Worm (Caenorhabditis elegans) whole organism, L1 larva: ENCODE results near the gene Y54G2A.12.

Experiments
- C04F5.9 ChIP-seq: sonication (generic microtip); optimal IDR thresholded peaks from 2 replicates; lab custom pipeline; 2016; ENCODE audit warnings: missing genetic modification characterization, missing compliant biosample characterization
- C16A3.4 ChIP-seq: fragments of 150-350 bp; optimal IDR thresholded peaks from 2 replicates; lab custom pipeline; 2014; ENCODE audit warnings: missing biosample characterization, missing genetic modification characterization
- C34B4.2 ChIP-seq: sonication (generic microtip); optimal IDR thresholded peaks from 2 replicates; lab custom pipeline; 2017; ENCODE audit warnings: mild to moderate bottlenecking, missing genetic modification characterization, missing compliant biosample characterization
- aha-1 ChIP-seq: fragments of 150-350 bp; optimal IDR thresholded peaks from 2 replicates; lab custom pipeline; 2014; ENCODE audit warnings: missing biosample characterization, missing genetic modification characterization
- aly-2 ChIP-seq: fragments of 150-350 bp; optimal IDR thresholded peaks from 2 replicates; lab custom pipeline; 2014; ENCODE audit warnings: missing biosample characterization, missing genetic modification characterization
- ceh-8 ChIP-seq: fragments of 200-800 bp; sonication (Bioruptor generic); optimal IDR thresholded peaks from 2 replicates; lab custom pipeline; 2018; ENCODE audit warnings: mild to moderate bottlenecking, missing genetic modification characterization, moderate library complexity, missing compliant biosample characterization
- ceh-88 ChIP-seq: fragments of 200-800 bp; sonication (Bioruptor generic); IDR thresholded peaks from 2 replicates; pipeline ENCODE4 v1.3.6; 2022; ENCODE audit warnings: missing genetic modification characterization, missing compliant biosample characterization
- ces-1 ChIP-seq: fragments of 150-350 bp; optimal IDR thresholded peaks from 2 replicates; lab custom pipeline; 2014; ENCODE audit warnings: missing biosample characterization, missing genetic modification reagents, missing genetic modification characterization
- dsc-1 ChIP-seq: sonication (generic microtip); optimal IDR thresholded peaks from 2 replicates; lab custom pipeline; 2016; ENCODE audit warnings: mild to moderate bottlenecking, missing genetic modification characterization, missing compliant biosample characterization
- efl-1 ChIP-seq, 4 experiments: fragments of 150-350 bp; optimal IDR thresholded peaks in 3 of 4; peaks in 1 of 4; 1 replicate in 1 of 4; 2 replicates in 3 of 4; lab custom pipeline; 2014; ENCODE audit warnings: missing biosample characterization in 2 of 4, missing genetic modification characterization in 2 of 4, missing genetic modification reagents in 2 of 4
- efl-3 ChIP-seq: fragments of 200-800 bp; sonication (Bioruptor generic); optimal IDR thresholded peaks from 2 replicates; lab custom pipeline; 2018; ENCODE audit warnings: mild to moderate bottlenecking, missing genetic modification characterization, missing compliant biosample characterization
- egl-27 ChIP-seq, 2 experiments: fragments of 150-350 bp in 1 of 2; sonication (generic microtip); optimal IDR thresholded peaks; 3 replicates each; lab custom pipeline; 2017 to 2018; ENCODE audit warnings: missing biosample characterization in 2 of 2, missing genetic modification characterization in 2 of 2, missing genetic modification reagents in 2 of 2
- elt-3 ChIP-seq, 6 experiments: fragments of 150-350 bp in 1 of 6; sonication (generic microtip); optimal IDR thresholded peaks; 2 replicates each; lab custom pipeline; 2017 to 2018; ENCODE audit warnings: missing biosample characterization in 6 of 6, missing genetic modification characterization in 6 of 6, inconsistent platforms in 1 of 6
- fkh-10 ChIP-seq: sonication (generic microtip); optimal IDR thresholded peaks from 2 replicates; lab custom pipeline; 2017; ENCODE audit warnings: missing biosample characterization, missing genetic modification reagents, missing genetic modification characterization
- fkh-4 ChIP-seq: sonication (generic microtip); optimal IDR thresholded peaks from 2 replicates; lab custom pipeline; 2016; ENCODE audit warnings: missing compliant biosample characterization, missing genetic modification characterization, borderline replicate concordance
- fkh-8 ChIP-seq: sonication (generic microtip); optimal IDR thresholded peaks from 2 replicates; lab custom pipeline; 2016; ENCODE audit warnings: mild to moderate bottlenecking, missing genetic modification characterization, missing compliant biosample characterization
- irx-1 ChIP-seq: sonication (generic microtip); optimal IDR thresholded peaks from 2 replicates; lab custom pipeline; 2016; ENCODE audit warnings: missing genetic modification characterization, missing compliant biosample characterization
- isw-1 ChIP-seq: fragments of 200-800 bp; sonication (Bioruptor generic); IDR thresholded peaks from 2 replicates; pipeline ENCODE4 v1.3.6; 2022; ENCODE audit warnings: missing genetic modification characterization, missing compliant biosample characterization
- jun-1 ChIP-seq: fragments of 150-350 bp; optimal IDR thresholded peaks from 2 replicates; lab custom pipeline; 2014; ENCODE audit warnings: missing biosample characterization, missing genetic modification reagents, missing genetic modification characterization
- lin-13 ChIP-seq: fragments of 150-350 bp; optimal IDR thresholded peaks from 2 replicates; lab custom pipeline; 2014; ENCODE audit warnings: missing biosample characterization, missing genetic modification reagents, missing genetic modification characterization
- lin-15B ChIP-seq: fragments of 150-350 bp; sonication (generic microtip); optimal IDR thresholded peaks from 3 replicates; lab custom pipeline; 2014; ENCODE audit warnings: missing biosample characterization, missing genetic modification characterization
- lin-35 ChIP-seq, 2 experiments: fragments of 150-350 bp; optimal IDR thresholded peaks; 2 replicates each; lab custom pipeline; 2014; ENCODE audit warnings: missing biosample characterization in 2 of 2, missing genetic modification characterization in 2 of 2, missing genetic modification reagents in 2 of 2
- lir-3 ChIP-seq: sonication (generic microtip); optimal IDR thresholded peaks from 2 replicates; lab custom pipeline; 2016; ENCODE audit warnings: mild to moderate bottlenecking, missing genetic modification characterization, moderate library complexity, missing compliant biosample characterization; ENCODE audit not compliant: poor library complexity
- lsy-2 ChIP-seq, 2 experiments: fragments of 150-350 bp; optimal IDR thresholded peaks; 2 replicates each; lab custom pipeline; 2014; ENCODE audit warnings: missing biosample characterization in 2 of 2, missing genetic modification characterization in 2 of 2
- mdl-1 ChIP-seq, 2 experiments: fragments of 150-350 bp; optimal IDR thresholded peaks; 2 replicates each; lab custom pipeline; 2014 to 2017; ENCODE audit warnings: missing biosample characterization in 2 of 2, missing genetic modification characterization in 2 of 2, inconsistent platforms in 1 of 2
- mef-2 ChIP-seq: fragments of 150-350 bp; optimal IDR thresholded peaks from 2 replicates; lab custom pipeline; 2014; ENCODE audit warnings: missing biosample characterization, missing genetic modification characterization
- nhr-12 ChIP-seq: sonication (generic microtip); optimal IDR thresholded peaks from 2 replicates; lab custom pipeline; 2017; ENCODE audit warnings: missing biosample characterization, missing genetic modification characterization
- nhr-20 ChIP-seq: sonication (generic microtip); optimal IDR thresholded peaks from 2 replicates; lab custom pipeline; 2016; ENCODE audit warnings: mild to moderate bottlenecking, missing genetic modification characterization, missing compliant biosample characterization
- nhr-28 ChIP-seq: fragments of 150-350 bp; optimal IDR thresholded peaks from 2 replicates; lab custom pipeline; 2014; ENCODE audit warnings: missing biosample characterization, missing genetic modification characterization
- nhr-47 ChIP-seq: sonication (generic microtip); optimal IDR thresholded peaks from 2 replicates; lab custom pipeline; 2016; ENCODE audit warnings: mild to moderate bottlenecking, missing genetic modification characterization, moderate library complexity, missing compliant biosample characterization
- nhr-71 ChIP-seq: sonication (generic microtip); optimal IDR thresholded peaks from 2 replicates; lab custom pipeline; 2016; ENCODE audit warnings: mild to moderate bottlenecking, missing genetic modification characterization, moderate library complexity, missing compliant biosample characterization
- nhr-76 ChIP-seq: sonication (generic microtip); optimal IDR thresholded peaks from 2 replicates; lab custom pipeline; 2017; ENCODE audit warnings: missing biosample characterization, missing genetic modification characterization
- nhr-77 ChIP-seq: fragments of 150-350 bp; optimal IDR thresholded peaks from 2 replicates; lab custom pipeline; 2014; ENCODE audit warnings: missing biosample characterization, missing genetic modification characterization
- nhr-84 ChIP-seq: sonication (generic microtip); optimal IDR thresholded peaks from 2 replicates; lab custom pipeline; 2017; ENCODE audit warnings: missing biosample characterization, missing genetic modification characterization
- nhr-85 ChIP-seq: sonication (generic microtip); peaks from one replicate; lab custom pipeline; 2016; ENCODE audit warnings: missing genetic modification characterization, inconsistent platforms, missing compliant biosample characterization
- nhr-90 ChIP-seq: sonication (generic microtip); optimal IDR thresholded peaks from 2 replicates; lab custom pipeline; 2016; ENCODE audit warnings: mild to moderate bottlenecking, missing genetic modification characterization, missing compliant biosample characterization; ENCODE audit not compliant: poor library complexity
- pax-3 ChIP-seq: fragments of 200-800 bp; sonication (Bioruptor generic); optimal IDR thresholded peaks from 2 replicates; lab custom pipeline; 2018; ENCODE audit warnings: mild to moderate bottlenecking, missing genetic modification characterization, moderate library complexity, missing compliant biosample characterization
- pqm-1 ChIP-seq: sonication (generic microtip); optimal IDR thresholded peaks from 3 replicates; lab custom pipeline; 2017; ENCODE audit warnings: missing biosample characterization, missing genetic modification characterization
- rnt-1 ChIP-seq: sonication (generic microtip); optimal IDR thresholded peaks from 2 replicates; lab custom pipeline; 2016; ENCODE audit warnings: mild to moderate bottlenecking, missing genetic modification characterization, moderate library complexity, missing compliant biosample characterization
- skn-1 ChIP-seq: fragments of 150-350 bp; optimal IDR thresholded peaks from 2 replicates; lab custom pipeline; 2014; ENCODE audit warnings: missing biosample characterization, missing genetic modification characterization
- snpc-4 ChIP-seq: fragments of 150-350 bp; optimal IDR thresholded peaks from 2 replicates; lab custom pipeline; 2014; ENCODE audit warnings: missing biosample characterization, missing genetic modification characterization
- snu-23 ChIP-seq: sonication (generic microtip); optimal IDR thresholded peaks from 2 replicates; lab custom pipeline; 2016; ENCODE audit warnings: missing genetic modification characterization, missing compliant biosample characterization
- sptf-1 ChIP-seq: fragments of 150-350 bp; optimal IDR thresholded peaks from 2 replicates; lab custom pipeline; 2014; ENCODE audit warnings: missing biosample characterization, missing genetic modification characterization
- sup-37 ChIP-seq: fragments of 200-800 bp; sonication (Bioruptor generic); optimal IDR thresholded peaks from 2 replicates; lab custom pipeline; 2018; ENCODE audit warnings: mild to moderate bottlenecking, missing genetic modification characterization, missing compliant biosample characterization
- swsn-7 ChIP-seq: sonication (generic microtip); optimal IDR thresholded peaks from 2 replicates; lab custom pipeline; 2016; ENCODE audit warnings: missing genetic modification characterization, missing compliant biosample characterization
- tbx-2 ChIP-seq: sonication (generic microtip); optimal IDR thresholded peaks from 2 replicates; lab custom pipeline; 2016; ENCODE audit warnings: missing genetic modification characterization, missing compliant biosample characterization
- tlp-1 ChIP-seq: fragments of 150-350 bp; optimal IDR thresholded peaks from 2 replicates; lab custom pipeline; 2014; ENCODE audit warnings: missing biosample characterization, missing genetic modification characterization
- unc-130 ChIP-seq: fragments of 150-350 bp; optimal IDR thresholded peaks from 2 replicates; lab custom pipeline; 2017; ENCODE audit warnings: missing biosample characterization, missing genetic modification characterization, inconsistent platforms
- unc-30 ChIP-seq: sonication (generic microtip); optimal IDR thresholded peaks from 2 replicates; lab custom pipeline; 2017; ENCODE audit warnings: missing biosample characterization, missing genetic modification characterization
- unc-86 ChIP-seq: sonication (generic microtip); optimal IDR thresholded peaks from 2 replicates; lab custom pipeline; 2016; ENCODE audit warnings: missing genetic modification characterization, missing compliant biosample characterization
- vab-15 ChIP-seq: sonication (generic microtip); optimal IDR thresholded peaks from 2 replicates; lab custom pipeline; 2017; ENCODE audit warnings: missing genotype, mild to moderate bottlenecking, missing genetic modification characterization, missing compliant biosample characterization
- zag-1 ChIP-seq: fragments of 150-350 bp; optimal IDR thresholded peaks from 2 replicates; lab custom pipeline; 2014; ENCODE audit warnings: missing biosample characterization, missing genetic modification characterization
- ztf-11 ChIP-seq, 2 experiments: sonication (generic microtip); optimal IDR thresholded peaks; 2 replicates each; lab custom pipeline; 2016 to 2017; ENCODE audit warnings: missing genetic modification characterization in 2 of 2, missing biosample characterization in 1 of 2, missing compliant biosample characterization in 1 of 2

Gene Y54G2A.12

DNA sequence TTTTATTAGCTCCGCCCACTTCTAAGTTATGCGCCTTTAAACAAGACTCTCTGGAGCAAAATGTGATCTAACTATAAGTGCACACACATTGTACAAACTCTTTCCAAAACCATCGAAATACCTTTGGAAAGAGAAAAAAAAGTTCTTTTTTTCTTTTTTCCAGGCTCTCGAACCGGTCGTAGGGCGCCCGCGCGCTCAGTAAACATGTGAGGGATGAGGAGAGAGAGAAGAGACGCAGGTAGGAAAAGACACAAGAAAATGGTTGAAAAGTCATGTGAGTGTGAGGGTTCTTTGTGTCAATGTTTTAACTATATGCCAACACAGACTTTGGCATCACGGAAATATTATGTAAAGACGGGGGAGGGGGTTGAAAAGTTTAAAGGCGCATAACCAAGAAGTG, 8.1 kb downstream of the Y54G2A.12 start (continued):
- TF ChIP-seq elt-3 (tag; optimal IDR thresholded peaks at IDR 0.05; lab: Kevin White, UChicago): peak in 2 of 6 experiments; percentile 55 to 56
- no peak for TF ChIP-seq pqm-1 (tag; lab: Kevin White, UChicago)
- TF ChIP-seq ztf-11 (tag; optimal IDR thresholded peaks at IDR 0.05; lab: Kevin White, UChicago): no peak
- peak; percentile 55 for TF ChIP-seq isw-1
- peak; percentile 10 for TF ChIP-seq fkh-8 (tag; lab: Kevin White, UChicago)
- no peak for TF ChIP-seq ces-1
- peak; percentile 62 for TF ChIP-seq lir-3
- no peak for TF ChIP-seq nhr-84 (tag; lab: Kevin White, UChicago)
- peak; percentile 96 for TF ChIP-seq nhr-85
- no peak for TF ChIP-seq C34B4.2 (tag; lab: Kevin White, UChicago)
- peak; percentile 90 for TF ChIP-seq rnt-1 (tag; lab: Kevin White, UChicago)
- TF ChIP-seq nhr-76: no peak
- peak in 1 of 2 experiments; percentile 86 for TF ChIP-seq mdl-1 (tag; optimal IDR thresholded peaks at IDR 0.05; lab: Kevin White, UChicago)
- peak; percentile 58 for TF ChIP-seq nhr-77 (tag; lab: Kevin White, UChicago)
- peak; percentile 48 for TF ChIP-seq ceh-8 (GFP tag; lab: Kevin White, UChicago)
- TF ChIP-seq nhr-47: peak; percentile 81
- TF ChIP-seq fkh-10 (GFP tag; lab: Kevin White, UChicago): no peak
- TF ChIP-seq zag-1 (tag; lab: Kevin White, UChicago): no peak
- no peak for TF ChIP-seq aly-2
- TF ChIP-seq nhr-12: no peak
- peak; percentile 76 for TF ChIP-seq jun-1 (tag; lab: Kevin White, UChicago)
- TF ChIP-seq egl-27 (tag; optimal IDR thresholded peaks at IDR 0.05; lab: Kevin White, UChicago): no peak
- no peak for TF ChIP-seq nhr-28
- peak; percentile 45 for TF ChIP-seq unc-86 (tag; lab: Kevin White, UChicago)
- peak; percentile 45 for TF ChIP-seq sup-37 (GFP tag; lab: Kevin White, UChicago)
- peak; percentile 84 for TF ChIP-seq swsn-7 (tag; lab: Kevin White, UChicago)
- TF ChIP-seq unc-130: peak; percentile 37
- TF ChIP-seq nhr-20 (tag; lab: Kevin White, UChicago): peak; percentile 93
- TF ChIP-seq nhr-90 (tag; lab: Kevin White, UChicago): peak; percentile 86
- TF ChIP-seq dsc-1 (tag; lab: Kevin White, UChicago): peak; percentile 28
- peak; percentile 75 to 88 for TF ChIP-seq lin-35 (GFP tag; optimal IDR thresholded peaks at IDR 0.05; lab: Kevin White, UChicago)
- TF ChIP-seq irx-1 (tag; lab: Kevin White, UChicago): peak; percentile 45
- TF ChIP-seq C16A3.4: peak; percentile 76
- TF ChIP-seq lin-15B (tag; lab: Kevin White, UChicago): no peak
- peak; percentile 63; the same call in 1 of the 2 replicates for TF ChIP-seq ceh-88 (GFP tag; lab: Robert Waterston, UW)
- no peak for TF ChIP-seq fkh-4 (tag; lab: Kevin White, UChicago)
- TF ChIP-seq C04F5.9 (tag; lab: Kevin White, UChicago): peak; percentile 43
- TF ChIP-seq snpc-4 (tag; lab: Kevin White, UChicago): peak; percentile 9
- TF ChIP-seq sptf-1 (tag; lab: Kevin White, UChicago): no peak
- peak; percentile 79 for TF ChIP-seq lin-13 (GFP tag; lab: Kevin White, UChicago)
- TF ChIP-seq pax-3: peak; percentile 51
- TF ChIP-seq mef-2: no peak
- TF ChIP-seq tlp-1: no peak
- peak; percentile 88 for TF ChIP-seq tbx-2 (tag; lab: Kevin White, UChicago)
- peak; percentile 93 for TF ChIP-seq snu-23
- TF ChIP-seq skn-1 (tag; lab: Kevin White, UChicago): peak; percentile 91
- peak; percentile 95 for TF ChIP-seq nhr-71 (tag; lab: Kevin White, UChicago)
- TF ChIP-seq unc-30 (tag; lab: Kevin White, UChicago): no peak
- TF ChIP-seq lsy-2 (tag; optimal IDR thresholded peaks at IDR 0.05; lab: Kevin White, UChicago): peak; percentile 79 to 84
- TF ChIP-seq vab-15 (tag; lab: Kevin White, UChicago): no peak
- TF ChIP-seq efl-3 (GFP tag; lab: Kevin White, UChicago): no peak
- TF ChIP-seq aha-1 (tag; lab: Kevin White, UChicago): no peak
- peak; percentile 69 to 71 for TF ChIP-seq efl-1 (optimal IDR thresholded peaks at IDR 0.05; lab: Kevin White, UChicago)
- TF ChIP-seq efl-1 (GFP tag; optimal IDR thresholded peaks at IDR 0.05 in 1 of 2; lab: Kevin White, UChicago): peak; percentile 62 to 96
